Fruit fly (Drosophila melanogaster): ENCODE data around the gene RpS19b.

The RpS19b gene

DNA sequence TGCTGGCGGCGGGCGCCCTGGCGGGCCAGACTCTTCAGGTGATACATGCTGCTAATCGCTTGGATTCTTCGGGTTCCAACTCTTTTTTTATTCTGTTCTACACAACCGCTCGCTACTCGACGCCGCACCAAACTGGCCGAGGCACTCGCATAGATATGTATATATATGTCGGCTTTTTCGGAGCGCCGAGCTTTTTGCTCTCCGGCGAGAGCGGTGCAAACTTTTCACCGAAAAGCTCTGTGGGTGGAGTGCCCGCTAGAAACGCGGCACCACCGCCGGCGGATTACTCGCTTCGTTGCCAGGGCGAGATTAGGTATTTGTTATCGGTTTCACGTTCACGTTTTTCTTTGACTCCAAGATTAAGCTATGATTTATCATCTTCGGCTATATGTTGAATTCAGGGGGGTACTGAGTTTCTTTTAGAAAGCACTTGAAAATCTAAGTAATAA lies 9.7 kb upstream of the RpS19b start, which contains the start of gene Gdh (continued):
- TF ChIP-seq CG34224 (GFP tag; IDR thresholded peaks at IDR 0.05; ENCODE audit: partially characterized antibody) (peak; percentile 54; the same call in 1 of the 3 replicates), CG9932 (GFP tag; IDR thresholded peaks at IDR 0.05) (peak; percentile 45; the same call in 1 of the 2 replicates), ftz-f1 (GFP tag; optimal IDR thresholded peaks at IDR 0.05) (peak; percentile 33), CG12769 (tag; optimal IDR thresholded peaks at IDR 0.05) (peak; percentile 35), CG2120 (GFP tag; optimal IDR thresholded peaks at IDR 0.05) (peak; percentile 9), Dip3 (GFP tag; optimal IDR thresholded peaks at IDR 0.05) (peak; percentile 5), CG13296 (GFP tag; optimal IDR thresholded peaks at IDR 0.05) (peak; percentile 51), pan (optimal IDR thresholded peaks at IDR 0.05) (no peak), pan (GFP tag; optimal IDR thresholded peaks at IDR 0.05 in 1 of 2, IDR thresholded peaks at IDR 0.05 in 1 of 2) (peak in 1 of 2 experiments; percentile 34), caup (GFP tag; optimal IDR thresholded peaks at IDR 0.05; ENCODE audit: severe bottlenecking) (peak; percentile 64), B-H2 (GFP tag; optimal IDR thresholded peaks at IDR 0.05) (peak; percentile 59), grn (GFP tag; optimal IDR thresholded peaks at IDR 0.05) (peak; percentile 58), HHEX (GFP tag; optimal IDR thresholded peaks at IDR 0.05) (peak; percentile 6), sd (tag; optimal IDR thresholded peaks at IDR 0.05) (peak; percentile 40), Max (GFP tag; optimal IDR thresholded peaks at IDR 0.05) (peak; percentile 15), CG33557 (GFP tag; optimal IDR thresholded peaks at IDR 0.05) (no peak), Drgx (GFP tag; IDR thresholded peaks at IDR 0.05) (peak; percentile 51), CG6689 (GFP tag; IDR thresholded peaks at IDR 0.05) (no peak), sisA (GFP tag; IDR thresholded peaks at IDR 0.05) (no peak), CG42726 (GFP tag; IDR thresholded peaks at IDR 0.05; ENCODE audit: partially characterized antibody) (peak; percentile 70; the same call in 1 of the 2 replicates), CG6254 (GFP tag; optimal IDR thresholded peaks at IDR 0.05) (no peak), sens (GFP tag) (peak; percentile 77), CG31224 (GFP tag; IDR thresholded peaks at IDR 0.05) (no peak), ranshi (GFP tag; IDR thresholded peaks at IDR 0.05) (peak; percentile 27; the same call in 1 of the 2 replicates), chm (GFP tag; IDR thresholded peaks at IDR 0.05) (peak; percentile 70; the same call in 1 of the 2 replicates), CG13424 (tag; optimal IDR thresholded peaks at IDR 0.05) (peak; percentile 5), Dp (GFP tag; optimal IDR thresholded peaks at IDR 0.05) (no peak), Awh (GFP tag; IDR thresholded peaks at IDR 0.05) (peak; percentile 60; the same call in 1 of the 2 replicates), lmd (GFP tag; IDR thresholded peaks at IDR 0.05) (no peak), NC2α (GFP tag; optimal IDR thresholded peaks at IDR 0.05) (peak; percentile 32), sug (tag; optimal IDR thresholded peaks at IDR 0.05) (peak; percentile 68), scrt (GFP tag; optimal IDR thresholded peaks at IDR 0.05) (peak; percentile 65), so (GFP tag; IDR thresholded peaks at IDR 0.05) (peak; percentile 46; the same call in 2 of the 3 replicates), CG3838 (GFP tag; optimal IDR thresholded peaks at IDR 0.05) (no peak), mirr (GFP tag; optimal IDR thresholded peaks at IDR 0.05) (peak; percentile 64), Adf1 (GFP tag; IDR thresholded peaks at IDR 0.05) (peak; percentile 69; the same call in 1 of the 2 replicates), CG12155 (GFP tag; optimal IDR thresholded peaks at IDR 0.05) (peak; percentile 99), CG12391 (tag; optimal IDR thresholded peaks at IDR 0.05) (peak; percentile 8), Dref (GFP tag; IDR thresholded peaks at IDR 0.05) (peak; percentile 50; the same call in 1 of the 2 replicates), CG18262 (tag; optimal IDR thresholded peaks at IDR 0.05) (peak; percentile 96), CG6854 (GFP tag; optimal IDR thresholded peaks at IDR 0.05) (peak; percentile 53), HLH4C (GFP tag; IDR thresholded peaks at IDR 0.05; ENCODE audit: partially characterized antibody) (peak; percentile 51; the same call in 1 of the 3 replicates), tup (GFP tag; optimal IDR thresholded peaks at IDR 0.05) (no peak), CG11696 (GFP tag; IDR thresholded peaks at IDR 0.05) (peak; percentile 49; the same call in 1 of the 2 replicates), wdn (GFP tag; IDR thresholded peaks at IDR 0.05) (no peak), CG4424 (GFP tag; optimal IDR thresholded peaks at IDR 0.05) (no peak), CG13624 (GFP tag; optimal IDR thresholded peaks at IDR 0.05) (peak; percentile 46), BEAF-32 (GFP tag; optimal IDR thresholded peaks at IDR 0.05) (peak; percentile 10), nom (GFP tag; optimal IDR thresholded peaks at IDR 0.05) (peak; percentile 72), sr (GFP tag; IDR thresholded peaks at IDR 0.05) (0 out of 3 replicates have a peak, but pooled peaks have one; percentile 19)
